Worm (Caenorhabditis elegans) whole organism, L4 larva: ENCODE results near the gene pqn-67.

Experiments used
- lin-15B ChIP-seq: fragments of 150-350 bp; sonication (generic microtip); optimal IDR thresholded peaks from 3 replicates; lab custom pipeline; 2014; ENCODE audit warnings: missing biosample characterization, missing genetic modification characterization
- pha-4 ChIP-seq, 2 experiments: fragments of 150-350 bp in 1 of 2; fragments of 200-800 bp in 1 of 2; sonication (Bioruptor generic) in 1 of 2; IDR thresholded peaks in 1 of 2; optimal IDR thresholded peaks in 1 of 2; 2 replicates each; pipeline versions ENCODE4 v1.3.6 to Lab custom; 2014 to 2022; ENCODE audit warnings: missing genetic modification characterization in 2 of 2, missing genetic modification reagents in 2 of 2, missing biosample characterization in 1 of 2, missing compliant biosample characterization in 1 of 2

DNA sequence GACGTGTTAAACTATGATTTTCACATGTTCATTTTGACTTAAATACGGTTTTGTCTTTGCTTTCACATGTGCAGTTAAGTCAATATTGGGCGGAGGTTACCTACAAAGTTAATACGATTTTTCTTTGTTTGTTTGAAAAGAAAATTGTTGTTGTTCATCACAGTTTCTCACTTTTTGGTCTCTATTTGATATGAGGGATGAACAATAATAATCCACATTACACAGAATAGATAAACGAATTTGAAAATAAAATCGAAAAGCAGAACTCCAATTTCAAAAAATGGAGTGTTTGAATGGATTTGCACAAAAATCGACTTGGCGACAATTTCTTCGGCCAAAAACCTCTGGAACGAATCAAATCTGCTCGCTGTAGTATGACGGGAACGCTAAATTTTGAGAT is 17.5 kb upstream of the pqn-67 start, which contains the start of gene ttr-29:
- TF ChIP-seq pha-4 (GFP tag; IDR thresholded peaks at IDR 0.05; lab: Robert Waterston, UW) (no peak), pha-4 (tag; optimal IDR thresholded peaks at IDR 0.05; lab: Kevin White, UChicago) (no peak), lin-15B (tag; lab: Kevin White, UChicago) (no peak)
